Fruit fly (Drosophila melanogaster) ovary, adult (tissue): ENCODE measurements around the gene CG13258.

Experiments used
- CG17801 ChIP-seq: fragments of 200-800 bp; optimal IDR thresholded peaks from 2 replicates; lab custom pipeline; 2019; ENCODE audit warnings: missing biosample characterization, mild to moderate bottlenecking, missing genetic modification characterization, moderate library complexity; ENCODE audit not compliant: partially characterized antibody

CG13258 gene

DNA sequence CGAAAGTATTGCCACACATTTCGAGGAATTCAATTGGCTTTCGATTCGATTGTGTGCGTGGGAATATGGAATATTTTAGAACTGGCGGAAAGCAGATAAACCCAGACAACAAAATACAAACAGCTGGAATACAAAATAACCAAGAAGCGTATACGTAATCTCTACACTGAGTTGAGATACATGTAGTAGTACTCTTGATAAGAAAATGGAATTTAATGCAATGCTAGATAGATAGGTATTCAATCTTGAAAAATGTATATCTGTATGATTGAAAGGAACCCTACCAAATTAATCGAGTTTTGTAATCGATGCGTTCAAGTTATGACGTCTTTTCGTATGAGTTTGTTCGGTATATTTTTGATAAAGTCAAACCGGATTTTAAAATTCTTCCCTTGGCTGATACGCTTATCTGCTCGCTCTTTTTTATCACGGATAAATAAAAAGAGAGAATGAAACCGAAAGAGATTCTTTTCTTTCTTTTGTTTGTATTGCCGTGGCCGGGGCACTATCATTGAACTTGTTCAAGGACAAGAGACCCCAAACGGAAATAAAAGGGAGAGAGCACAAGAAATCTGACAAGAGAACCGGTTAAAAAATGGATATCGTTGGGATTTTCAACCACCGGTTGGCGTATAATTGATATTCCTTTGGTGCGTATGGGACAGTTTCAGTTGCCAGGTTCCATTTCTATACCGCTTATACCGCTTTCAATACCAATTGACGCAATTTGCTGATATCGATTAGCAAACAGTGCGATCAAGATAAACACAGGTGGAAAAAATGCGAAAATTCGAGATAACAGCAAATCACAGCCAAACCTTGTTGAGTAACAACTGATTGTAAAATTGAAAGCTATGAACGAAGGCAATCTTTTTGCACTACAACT, 37.4 kb downstream of the CG13258 start:
- TF ChIP-seq CG17801 (GFP tag; lab: Kevin White, UChicago): no peak

DNA sequence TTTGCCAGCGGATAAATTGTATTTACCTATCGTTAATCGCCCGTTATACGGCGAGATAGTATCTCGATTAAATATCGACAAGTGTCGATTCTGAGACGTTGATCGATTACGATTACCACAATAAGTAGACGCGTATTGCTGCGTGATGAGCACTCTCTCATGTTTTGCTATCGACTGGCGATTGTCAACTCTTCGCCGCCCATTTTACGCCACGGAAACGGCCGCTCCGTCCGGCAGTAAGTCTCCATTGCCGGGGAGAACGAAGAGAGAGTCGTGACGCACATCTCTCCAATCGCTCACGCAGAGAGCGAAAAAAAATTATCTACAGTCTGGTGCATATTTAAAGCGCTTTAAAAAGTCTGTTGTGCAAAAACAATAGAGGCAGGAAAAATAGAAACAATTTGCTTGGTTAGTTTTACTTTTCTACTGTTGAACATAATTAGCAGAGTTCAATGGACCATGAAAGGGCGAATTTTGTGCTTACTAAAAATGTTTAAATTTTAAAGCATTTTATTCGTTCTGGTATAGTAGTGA, 41.2 kb downstream of the CG13258 start, which contains the start of gene CG46309:
TSS of gene CG46309 (minus strand) at position 191 of the 534 bp plus-strand sequence.
- peak; percentile 34 for TF ChIP-seq CG17801 (GFP tag; lab: Kevin White, UChicago)
